Fruit fly (Drosophila melanogaster) S2 (cell line): ENCODE data around the gene Sugb.

Experiments
- CG8478 ChIP-seq: fragments of >200 bp; optimal IDR thresholded peaks from 2 replicates; lab custom pipeline; 2018
- CTCF ChIP-seq, 2 experiments: fragments of >200 bp; optimal IDR thresholded peaks; 2 replicates each; lab custom pipeline; 2018

- TF ChIP-seq CTCF (optimal IDR thresholded peaks at IDR 0.05; lab: Kevin White, UChicago), result no peak
- no peak for TF ChIP-seq CG8478 (lab: Kevin White, UChicago)
These were observed 44.4 kb downstream of the Sugb start, which contains the start of gene sunn for dm6 chr3L:11728147-11728546.
